Fruit fly (Drosophila melanogaster) whole organism, embryonic: ENCODE measurements around the gene Ets98B.
A peak's percentile ranks its signal among the peaks of the same experiment; 100 is the strongest.

Source experiments
- ATbp ChIP-seq: fragments of 200-800 bp; sonication (Bioruptor generic); optimal IDR thresholded peaks from 2 replicates; lab custom pipeline; 2017; ENCODE audit warnings: missing biosample characterization, mild to moderate bottlenecking, missing genetic modification characterization, missing genetic modification reagents
- Abd-B ChIP-seq: fragments of 200-800 bp; sonication (Bioruptor generic); optimal IDR thresholded peaks from 2 replicates; lab custom pipeline; 2018; ENCODE audit warnings: missing biosample characterization, mild to moderate bottlenecking, missing genetic modification characterization, moderate library complexity
- Atf3 ChIP-seq: fragments of 200-800 bp; sonication (Bioruptor generic); optimal IDR thresholded peaks from 3 replicates; lab custom pipeline; 2016; ENCODE audit warnings: missing biosample characterization, missing genetic modification characterization
- CG10147 ChIP-seq: fragments of 200-800 bp; sonication (Bioruptor generic); optimal IDR thresholded peaks from 2 replicates; lab custom pipeline; 2019; ENCODE audit warnings: missing biosample characterization, mild to moderate bottlenecking, missing genetic modification characterization, moderate library complexity
- CG10654 ChIP-seq: fragments of 200-800 bp; sonication (Bioruptor generic); optimal IDR thresholded peaks from 2 replicates; lab custom pipeline; 2016; ENCODE audit warnings: missing biosample characterization, missing genetic modification characterization
- CG10959 ChIP-seq: fragments of 200-800 bp; sonication (Bioruptor generic); IDR thresholded peaks from 2 replicates; pipeline ENCODE4 v1.3.6; 2022; ENCODE audit warnings: missing biosample characterization, missing genetic modification characterization
- CG12659 ChIP-seq: fragments of 200-800 bp; sonication (Bioruptor generic); optimal IDR thresholded peaks from 3 replicates; lab custom pipeline; 2017; ENCODE audit warnings: mild to moderate bottlenecking, missing biosample characterization, missing genetic modification reagents, missing genetic modification characterization
- CG12744 ChIP-seq: fragments of 200-800 bp; sonication (Bioruptor generic); optimal IDR thresholded peaks from 2 replicates; lab custom pipeline; 2016; ENCODE audit warnings: missing biosample characterization, missing genetic modification characterization
- CG13123 ChIP-seq: fragments of 200-800 bp; sonication (Bioruptor generic); optimal IDR thresholded peaks from 2 replicates; lab custom pipeline; 2016; ENCODE audit warnings: missing biosample characterization, missing genetic modification characterization
- CG15479 ChIP-seq: fragments of 200-800 bp; sonication (Bioruptor generic); optimal IDR thresholded peaks from 3 replicates; lab custom pipeline; 2019; ENCODE audit warnings: missing biosample characterization, mild to moderate bottlenecking, missing genetic modification characterization, moderate library complexity
- CG15601 ChIP-seq: fragments of 200-800 bp; sonication (Bioruptor generic); optimal IDR thresholded peaks from 3 replicates; lab custom pipeline; 2019; ENCODE audit warnings: missing biosample characterization, mild to moderate bottlenecking, missing genetic modification characterization, moderate library complexity
- CG17829 ChIP-seq: fragments of 200-800 bp; optimal IDR thresholded peaks from 2 replicates; lab custom pipeline; 2019; ENCODE audit warnings: missing biosample characterization, mild to moderate bottlenecking, missing genetic modification characterization, moderate library complexity
- CG31365 ChIP-seq: fragments of 200-800 bp; sonication (Bioruptor generic); optimal IDR thresholded peaks from 2 replicates; lab custom pipeline; 2018; ENCODE audit warnings: missing biosample characterization, mild to moderate bottlenecking, missing genetic modification characterization
- CG3163 ChIP-seq: fragments of 200-800 bp; sonication (Bioruptor generic); optimal IDR thresholded peaks from 3 replicates; lab custom pipeline; 2016; ENCODE audit warnings: missing biosample characterization, missing genetic modification characterization
- CG6854 ChIP-seq: fragments of 200-800 bp; sonication (Bioruptor generic); optimal IDR thresholded peaks from 3 replicates; lab custom pipeline; 2017; ENCODE audit warnings: missing biosample characterization, mild to moderate bottlenecking, missing genetic modification characterization
- CG7271 ChIP-seq: fragments of 200-800 bp; sonication (Bioruptor generic); optimal IDR thresholded peaks from 2 replicates; lab custom pipeline; 2018; ENCODE audit warnings: missing biosample characterization, mild to moderate bottlenecking, missing genetic modification characterization, moderate library complexity
- D ChIP-seq, 2 experiments: fragments of 200-800 bp in 1 of 2; fragments of >200 bp in 1 of 2; sonication (Bioruptor generic) in 1 of 2; optimal IDR thresholded peaks; 2 replicates in 1 of 2; 3 replicates in 1 of 2; lab custom pipeline; 2017; ENCODE audit warnings: mild to moderate bottlenecking in 1 of 2, missing biosample characterization in 1 of 2, missing genetic modification characterization in 1 of 2, missing genetic modification reagents in 1 of 2
- D19A ChIP-seq: fragments of 200-800 bp; optimal IDR thresholded peaks from 3 replicates; lab custom pipeline; 2019; ENCODE audit warnings: missing biosample characterization, mild to moderate bottlenecking, missing genetic modification characterization, moderate library complexity
- D19B ChIP-seq: fragments of 200-800 bp; sonication (Bioruptor generic); optimal IDR thresholded peaks from 2 replicates; lab custom pipeline; 2017; ENCODE audit warnings: missing biosample characterization, mild to moderate bottlenecking, missing genetic modification characterization
- HLH54F ChIP-seq: fragments of 200-800 bp; sonication (Bioruptor generic); optimal IDR thresholded peaks from 3 replicates; lab custom pipeline; 2016; ENCODE audit warnings: missing biosample characterization, missing genetic modification characterization
- HmgZ ChIP-seq: fragments of 200-800 bp; sonication (Bioruptor generic); optimal IDR thresholded peaks from 2 replicates; lab custom pipeline; 2018; ENCODE audit warnings: missing biosample characterization, mild to moderate bottlenecking, missing genetic modification characterization
- Lhr ChIP-seq: fragments of 200-800 bp; sonication (Bioruptor generic); optimal IDR thresholded peaks from 3 replicates; lab custom pipeline; 2017; ENCODE audit warnings: mild to moderate bottlenecking, missing biosample characterization, missing genetic modification reagents, missing genetic modification characterization
- Med ChIP-seq: fragments of 200-800 bp; sonication (Bioruptor generic); peaks from one replicate; lab custom pipeline; 2016; ENCODE audit warnings: missing biosample characterization, missing genetic modification characterization, mild to moderate bottlenecking, inconsistent platforms, moderate library complexity
- NC2α ChIP-seq: fragments of 200-800 bp; sonication (Bioruptor generic); optimal IDR thresholded peaks from 2 replicates; lab custom pipeline; 2016; ENCODE audit warnings: missing biosample characterization, missing genetic modification characterization
- Nf-YA ChIP-seq: fragments of 200-800 bp; sonication (Bioruptor generic); IDR thresholded peaks from 2 replicates; pipeline ENCODE4 v1.3.6; 2022; ENCODE audit warnings: missing biosample characterization, missing genetic modification characterization
- Scr ChIP-seq: fragments of 200-800 bp; sonication (Bioruptor generic); IDR thresholded peaks from 2 replicates; pipeline ENCODE4 v1.3.6; 2022; ENCODE audit warnings: missing biosample characterization, missing genetic modification characterization; ENCODE audit not compliant: partially characterized antibody
- Stat92E ChIP-seq, 3 experiments: fragments of >200 bp in 2 of 3; fragments of 200-800 bp in 1 of 3; sonication (Bioruptor generic) in 1 of 3; optimal IDR thresholded peaks; 2 replicates each; lab custom pipeline; 2017 to 2019; ENCODE audit warnings: missing biosample characterization in 3 of 3, missing genetic modification characterization in 3 of 3, mild to moderate bottlenecking in 1 of 3, moderate library complexity in 1 of 3
- bigmax ChIP-seq: fragments of 200-800 bp; sonication (Bioruptor generic); optimal IDR thresholded peaks from 2 replicates; lab custom pipeline; 2018; ENCODE audit warnings: missing biosample characterization, mild to moderate bottlenecking, missing genetic modification characterization
- br ChIP-seq: fragments of >200 bp; optimal IDR thresholded peaks from 2 replicates; lab custom pipeline; 2017
- bsh ChIP-seq, 2 experiments: fragments of 200-800 bp; sonication (Bioruptor generic); optimal IDR thresholded peaks; 2 replicates each; lab custom pipeline; 2017 to 2018; ENCODE audit warnings: mild to moderate bottlenecking in 2 of 2, missing biosample characterization in 2 of 2, missing genetic modification characterization in 2 of 2, moderate library complexity in 1 of 2
- cad ChIP-seq: fragments of >200 bp; optimal IDR thresholded peaks from 2 replicates; lab custom pipeline; 2017; ENCODE audit warnings: missing biosample characterization, missing genetic modification characterization
- cato ChIP-seq: fragments of 200-800 bp; sonication (Bioruptor generic); optimal IDR thresholded peaks from 2 replicates; lab custom pipeline; 2016; ENCODE audit warnings: missing biosample characterization, missing genetic modification characterization, borderline replicate concordance
- chinmo ChIP-seq: fragments of 200-800 bp; sonication (Bioruptor generic); IDR thresholded peaks from 4 replicates; pipeline ENCODE4 v1.3.6; 2022; ENCODE audit warnings: missing biosample characterization, missing genetic modification characterization; ENCODE audit not compliant: partially characterized antibody
- dati ChIP-seq: fragments of 200-800 bp; sonication (Bioruptor generic); IDR thresholded peaks from 2 replicates; pipeline ENCODE4 v1.3.6; 2022; ENCODE audit warnings: missing biosample characterization, missing genetic modification characterization
- eve ChIP-seq, 2 experiments: fragments of >200 bp; optimal IDR thresholded peaks; 2 replicates each; lab custom pipeline; 2017; ENCODE audit warnings: missing biosample characterization in 2 of 2, missing genetic modification characterization in 2 of 2
- grn ChIP-seq: fragments of 200-800 bp; sonication (Bioruptor generic); optimal IDR thresholded peaks from 3 replicates; lab custom pipeline; 2017; ENCODE audit warnings: missing biosample characterization, missing genetic modification characterization
- hb ChIP-seq: fragments of 200-800 bp; sonication (Bioruptor generic); IDR thresholded peaks from 3 replicates; pipeline ENCODE4 v1.3.6; 2022; ENCODE audit warnings: missing biosample characterization, missing genetic modification characterization; ENCODE audit not compliant: partially characterized antibody
- lbe ChIP-seq: fragments of 200-800 bp; sonication (Bioruptor generic); optimal IDR thresholded peaks from 2 replicates; lab custom pipeline; 2016; ENCODE audit warnings: missing biosample characterization, mild to moderate bottlenecking, missing genetic modification characterization
- nerfin-1 ChIP-seq: fragments of 200-800 bp; sonication (Bioruptor generic); optimal IDR thresholded peaks from 3 replicates; lab custom pipeline; 2019; ENCODE audit warnings: missing biosample characterization, mild to moderate bottlenecking, missing genetic modification characterization, moderate library complexity
- nerfin-2 ChIP-seq: fragments of 200-800 bp; sonication (Bioruptor generic); IDR thresholded peaks from 2 replicates; pipeline ENCODE4 v1.3.6; 2022; ENCODE audit warnings: missing biosample characterization, missing genetic modification characterization; ENCODE audit not compliant: partially characterized antibody
- nom ChIP-seq: fragments of 200-800 bp; sonication (Bioruptor generic); optimal IDR thresholded peaks from 2 replicates; lab custom pipeline; 2017; ENCODE audit warnings: missing biosample characterization, missing genetic modification characterization, mild to moderate bottlenecking, moderate library complexity, missing genetic modification reagents
- odd ChIP-seq: fragments of 200-800 bp; sonication (Bioruptor generic); optimal IDR thresholded peaks from 2 replicates; lab custom pipeline; 2017; ENCODE audit warnings: missing biosample characterization, mild to moderate bottlenecking, missing genetic modification characterization
- pum ChIP-seq: fragments of 200-800 bp; sonication (Bioruptor generic); optimal IDR thresholded peaks from 2 replicates; lab custom pipeline; 2016; ENCODE audit warnings: missing biosample characterization, missing genetic modification characterization
- ranshi ChIP-seq: fragments of 200-800 bp; sonication (Bioruptor generic); IDR thresholded peaks from 2 replicates; pipeline ENCODE4 v1.3.6; 2022; ENCODE audit warnings: missing biosample characterization, missing genetic modification characterization
- sd ChIP-seq: fragments of 200-800 bp; sonication (Bioruptor generic); optimal IDR thresholded peaks from 3 replicates; lab custom pipeline; 2018; ENCODE audit warnings: missing biosample characterization, mild to moderate bottlenecking, missing genetic modification characterization, moderate library complexity
- sug ChIP-seq: fragments of 200-800 bp; optimal IDR thresholded peaks from 2 replicates; lab custom pipeline; 2019; ENCODE audit warnings: missing biosample characterization, mild to moderate bottlenecking, missing genetic modification characterization, moderate library complexity
- tgo ChIP-seq: fragments of 200-800 bp; sonication (Bioruptor generic); IDR thresholded peaks from 3 replicates; pipeline ENCODE4 v1.3.6; 2022; ENCODE audit warnings: missing biosample characterization, missing genetic modification characterization
- unc-4 ChIP-seq: fragments of 200-800 bp; sonication (Bioruptor generic); IDR thresholded peaks from 2 replicates; pipeline ENCODE4 v1.3.6; 2022; ENCODE audit warnings: missing biosample characterization, missing genetic modification characterization; ENCODE audit not compliant: partially characterized antibody
- zfh1 ChIP-seq: fragments of 200-800 bp; sonication (Bioruptor generic); IDR thresholded peaks from 3 replicates; pipeline ENCODE4 v1.3.6; 2022; ENCODE audit warnings: missing biosample characterization, missing genetic modification characterization

Gene Ets98B

DNA sequence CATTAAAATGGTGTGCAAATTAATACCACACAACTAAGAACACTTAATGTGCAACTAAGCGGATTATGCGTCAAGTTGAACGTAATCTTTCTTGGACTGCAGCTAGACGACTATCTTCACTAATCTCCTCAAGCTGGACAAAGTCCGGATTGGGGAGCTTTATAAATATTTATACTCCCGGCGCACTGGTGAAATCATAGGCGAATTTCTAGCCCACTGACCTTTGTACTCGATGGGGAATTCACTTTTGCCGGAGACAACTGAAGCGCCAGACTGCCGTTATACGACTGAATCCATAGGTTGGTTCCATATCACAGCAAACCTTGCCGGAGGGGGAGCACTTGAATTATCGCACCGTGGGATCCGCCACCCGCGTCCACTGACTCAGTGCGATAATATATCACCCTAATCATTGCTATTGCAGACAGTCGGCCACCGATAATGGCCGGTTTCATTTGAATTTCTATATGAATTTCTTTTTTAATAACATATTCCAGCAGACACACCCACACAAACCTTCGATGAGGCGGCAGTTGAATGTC, 30.2 kb upstream of the Ets98B start:
- TF ChIP-seq bsh (GFP tag; optimal IDR thresholded peaks at IDR 0.05; lab: Kevin White, UChicago) (peak in 1 of 2 experiments; percentile 49), Nf-YA (GFP tag; lab: Robert Waterston, UW) (no peak), sug (tag; lab: Kevin White, UChicago) (peak; percentile 89), dati (GFP tag; lab: Robert Waterston, UW) (no peak), cad (peak; percentile 10), nom (GFP tag; lab: Kevin White, UChicago) (peak; percentile 74), CG13123 (GFP tag; lab: Kevin White, UChicago) (no peak), CG12744 (GFP tag; lab: Kevin White, UChicago) (no peak), Med (GFP tag; lab: Kevin White, UChicago) (peak; percentile 68), nerfin-2 (GFP tag; lab: Robert Waterston, UW) (no peak), ranshi (GFP tag; lab: Robert Waterston, UW) (no peak), tgo (GFP tag; lab: Robert Waterston, UW) (no peak), bigmax (no peak), nerfin-1 (tag; lab: Kevin White, UChicago) (no peak), br (lab: Kevin White, UChicago) (no peak), grn (GFP tag; lab: Kevin White, UChicago) (peak; percentile 71), sd (tag; lab: Kevin White, UChicago) (no peak), CG15479 (GFP tag; lab: Kevin White, UChicago) (no peak), Stat92E (GFP tag; optimal IDR thresholded peaks at IDR 0.05; lab: Kevin White, UChicago) (no peak), Scr (no peak), CG31365 (tag; lab: Kevin White, UChicago) (no peak), CG3163 (GFP tag; lab: Kevin White, UChicago) (no peak), CG12659 (GFP tag; lab: Kevin White, UChicago) (no peak), CG17829 (no peak), CG10654 (GFP tag; lab: Kevin White, UChicago) (no peak), HLH54F (GFP tag; lab: Kevin White, UChicago) (no peak), HmgZ (no peak), chinmo (GFP tag; lab: Robert Waterston, UW) (0 out of 4 replicates have a peak, but pooled peaks have one; percentile 60), NC2α (GFP tag; lab: Kevin White, UChicago) (no peak), odd (no peak), CG7271 (no peak)

DNA sequence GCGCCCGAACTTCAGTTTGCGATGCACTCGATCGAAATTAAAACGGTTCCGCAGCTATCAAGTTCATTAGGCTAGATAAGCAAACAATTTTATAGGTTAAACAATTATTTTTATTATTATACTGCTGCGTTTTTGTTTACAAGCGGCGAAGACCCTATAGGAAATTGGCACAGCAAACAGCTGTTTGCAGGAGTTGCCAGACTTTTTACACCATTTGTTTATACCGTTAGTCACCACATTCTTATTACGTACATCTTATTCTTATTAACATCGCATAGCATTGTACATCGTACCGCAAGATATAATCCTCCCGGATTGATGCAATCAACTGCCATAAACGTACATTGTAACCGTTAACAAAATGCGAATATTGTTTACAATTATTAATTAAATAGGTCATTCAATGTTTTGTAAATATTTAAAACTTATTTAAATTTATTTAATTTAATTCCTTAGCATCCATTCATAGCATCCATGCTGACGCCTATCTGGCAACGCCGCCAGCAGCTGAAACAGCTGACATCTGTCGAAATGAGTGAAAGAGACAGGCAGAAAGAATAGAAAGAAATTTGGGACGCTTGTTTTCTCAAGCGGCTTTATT, 29.7 kb upstream of the Ets98B start, which contains the start of the genes CROT and CG12877:
Gene CROT, minus strand, starts transcription at position 171 of the 601 bp plus-strand sequence.
Gene CG12877, plus strand, starts transcription at position 520 of the 601 bp plus-strand sequence.
- TF ChIP-seq eve (GFP tag; optimal IDR thresholded peaks at IDR 0.05; lab: Kevin White, UChicago) (no peak), Atf3 (GFP tag; lab: Kevin White, UChicago) (peak; percentile 22), D19A (peak; percentile 63), hb (GFP tag; lab: Robert Waterston, UW) (no peak), CG10959 (GFP tag; lab: Robert Waterston, UW) (peak; percentile 33; the same call in 1 of the 2 replicates), cad (no peak), D19B (GFP tag; lab: Kevin White, UChicago) (peak; percentile 46), CG6854 (GFP tag; lab: Kevin White, UChicago) (peak; percentile 37), ATbp (GFP tag; lab: Kevin White, UChicago) (peak; percentile 69), Abd-B (GFP tag; lab: Kevin White, UChicago) (peak; percentile 91), pum (peak; percentile 18), zfh1 (GFP tag; lab: Robert Waterston, UW) (peak; percentile 76), cato (peak; percentile 82), D (optimal IDR thresholded peaks at IDR 0.05; lab: Kevin White, UChicago) (no peak), D (GFP tag; optimal IDR thresholded peaks at IDR 0.05; lab: Kevin White, UChicago) (peak; percentile 70), Lhr (GFP tag; lab: Kevin White, UChicago) (peak; percentile 65), unc-4 (GFP tag; lab: Robert Waterston, UW) (peak; percentile 31; the same call in 1 of the 2 replicates), CG10147 (GFP tag; lab: Kevin White, UChicago) (peak; percentile 72), CG15601 (tag; lab: Kevin White, UChicago) (peak; percentile 72), lbe (GFP tag; lab: Kevin White, UChicago) (peak; percentile 71)
